Fruit fly (Drosophila melanogaster): ENCODE results near the gene CG7135.
A peak's percentile ranks its signal among the peaks of the same experiment; 100 is the strongest.

Gene CG7135

DNA sequence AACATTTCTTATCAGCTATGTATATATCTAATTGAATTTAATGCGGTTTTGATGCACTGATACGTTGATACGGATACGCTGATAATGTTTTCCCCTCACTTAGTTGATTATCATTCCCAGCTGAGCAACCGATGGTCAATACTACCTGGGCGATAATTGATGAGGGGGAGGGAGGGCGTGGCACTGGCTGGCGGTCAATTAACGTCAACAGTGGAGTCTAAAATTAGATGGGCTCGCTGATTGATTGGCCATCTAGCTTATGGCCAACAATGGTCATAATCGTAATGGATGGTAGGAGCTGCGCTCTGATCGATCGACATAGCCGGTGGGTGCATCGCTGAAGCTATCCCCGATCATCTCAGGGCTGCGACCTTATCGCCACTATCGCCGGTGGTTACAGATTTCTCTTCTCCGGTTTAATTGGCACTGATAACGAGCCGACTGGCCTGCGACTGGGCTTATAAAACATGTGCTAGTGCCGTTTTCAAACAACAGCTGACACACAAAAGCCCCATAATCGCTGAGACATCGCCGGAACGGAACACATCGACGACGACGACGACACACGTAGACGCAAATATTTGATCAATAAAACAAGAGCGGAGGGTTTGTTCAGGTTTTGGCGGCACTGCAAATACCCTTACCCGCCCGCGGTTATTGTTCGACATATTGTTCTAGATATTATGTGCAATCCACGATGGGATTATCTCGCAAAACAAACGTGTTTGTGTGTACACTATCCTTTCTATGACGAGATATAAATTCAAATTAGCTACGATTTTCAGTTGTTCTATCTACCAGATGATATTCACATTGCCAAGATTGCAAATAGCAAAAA, 19.7 kb upstream of the CG7135 start:
- TF ChIP-seq CG4496 (GFP tag; IDR thresholded peaks at IDR 0.05), result no peak
- TF ChIP-seq CG8159 (tag; optimal IDR thresholded peaks at IDR 0.05), result no peak
- peak; percentile 35; the same call in 1 of the 2 replicates for TF ChIP-seq CG32121 (GFP tag; IDR thresholded peaks at IDR 0.05)
- no peak for TF ChIP-seq CG17806 (tag; optimal IDR thresholded peaks at IDR 0.05)

DNA sequence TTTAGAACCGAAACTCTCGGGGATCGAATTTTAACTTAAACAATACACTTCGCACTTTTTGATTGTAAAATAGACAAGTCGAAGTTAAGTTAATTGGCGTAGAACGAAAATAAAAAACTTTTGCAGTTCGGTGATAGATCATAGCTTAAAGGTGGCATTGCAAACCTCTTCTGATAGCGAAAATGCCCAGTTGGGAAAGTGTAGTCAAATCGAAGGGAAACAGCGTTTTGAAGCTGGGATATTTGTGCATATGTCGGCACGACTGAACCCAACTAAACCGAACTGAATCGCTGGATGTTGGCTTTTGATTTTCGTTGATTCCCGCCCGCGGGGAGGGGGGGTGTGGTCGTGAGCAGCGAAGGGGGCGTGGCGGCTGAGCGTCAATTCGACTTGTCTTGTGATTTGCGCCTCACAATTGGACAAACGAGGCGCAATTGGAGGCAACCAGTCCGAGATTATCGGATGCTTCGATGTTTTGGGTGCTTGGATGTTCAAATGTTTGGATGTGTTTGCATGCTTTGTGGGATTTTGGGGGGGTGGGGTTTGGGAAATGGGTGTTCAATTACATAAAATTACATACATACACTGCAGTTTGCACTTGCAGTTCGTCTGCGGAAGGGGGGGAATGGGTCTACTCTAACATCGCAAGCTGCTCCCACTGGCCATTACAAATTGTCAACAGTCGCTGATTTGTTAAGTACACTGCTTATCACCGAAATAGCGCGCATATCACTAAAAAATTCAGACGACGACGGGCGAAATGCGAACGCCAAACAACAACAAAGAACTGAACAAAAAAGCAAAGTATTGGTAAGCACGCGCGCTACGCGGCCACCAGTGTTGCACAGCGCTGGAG, 18.6 kb upstream of the CG7135 start:
- TF ChIP-seq CG32121 (GFP tag; IDR thresholded peaks at IDR 0.05) (0 out of 2 replicates have a peak, but pooled peaks have one; percentile 24), D1 (tag; optimal IDR thresholded peaks at IDR 0.05) (no peak), CG8301 (tag; optimal IDR thresholded peaks at IDR 0.05) (no peak), CG12605 (GFP tag; IDR thresholded peaks at IDR 0.05) (no peak)

dm6 chrX:18085470-18085797, 18.0 kb upstream of the CG7135 start, which contains the start of gene Ada3:
Gene Ada3, plus strand, starts transcription at chrX:18085761.
- TF ChIP-seq Ets98B (GFP tag; IDR thresholded peaks at IDR 0.05), result peak; percentile 66
- TF ChIP-seq D1 (tag; optimal IDR thresholded peaks at IDR 0.05), result no peak
- TF ChIP-seq gl (tag; optimal IDR thresholded peaks at IDR 0.05), result no peak
- 0 out of 2 replicates have a peak, but pooled peaks have one; percentile 22 for TF ChIP-seq CG12605 (GFP tag; IDR thresholded peaks at IDR 0.05)
- peak; percentile 73 for TF ChIP-seq CG14655 (GFP tag; optimal IDR thresholded peaks at IDR 0.05)
- peak; percentile 18 for TF ChIP-seq CG13204 (GFP tag; optimal IDR thresholded peaks at IDR 0.05)
- TF ChIP-seq CG4496 (GFP tag; IDR thresholded peaks at IDR 0.05), result peak; percentile 77
- TF ChIP-seq CG8301 (tag; optimal IDR thresholded peaks at IDR 0.05), result peak; percentile 60
- TF ChIP-seq CG8159 (tag; optimal IDR thresholded peaks at IDR 0.05), result peak; percentile 72
- TF ChIP-seq CG10348 (GFP tag; IDR thresholded peaks at IDR 0.05), result no peak
- peak; percentile 74 for TF ChIP-seq CG15710 (tag; optimal IDR thresholded peaks at IDR 0.05)
- no peak for TF ChIP-seq EcR (GFP tag; optimal IDR thresholded peaks at IDR 0.05)
- peak; percentile 62 for TF ChIP-seq Pif1A (GFP tag; optimal IDR thresholded peaks at IDR 0.05)
- peak; percentile 30; the same call in 1 of the 2 replicates for TF ChIP-seq rn (GFP tag; IDR thresholded peaks at IDR 0.05)
- TF ChIP-seq Snoo (tag; optimal IDR thresholded peaks at IDR 0.05), result peak; percentile 70
- TF ChIP-seq CG9948 (tag; optimal IDR thresholded peaks at IDR 0.05), result peak; percentile 71
- TF ChIP-seq CG32121 (GFP tag; IDR thresholded peaks at IDR 0.05), result 0 out of 2 replicates have a peak, but pooled peaks have one; percentile 27
- TF ChIP-seq fd96Ca (GFP tag; IDR thresholded peaks at IDR 0.05), result peak; percentile 59; the same call in 2 of the 3 replicates
- peak; percentile 48 for TF ChIP-seq CG34367 (tag; optimal IDR thresholded peaks at IDR 0.05)
- TF ChIP-seq CG17806 (tag; optimal IDR thresholded peaks at IDR 0.05), result peak; percentile 57
- TF ChIP-seq Pif1B (GFP tag; optimal IDR thresholded peaks at IDR 0.05), result peak; percentile 36

dm6 chrX:18088432-18088831, 15.0 kb upstream of the CG7135 start, which contains the start of gene CG7536:
Gene CG7536, minus strand, starts transcription at chrX:18088532.
- TF ChIP-seq EcR (GFP tag; optimal IDR thresholded peaks at IDR 0.05), result no peak

- TF ChIP-seq CG8301 (tag; optimal IDR thresholded peaks at IDR 0.05), result no peak
- TF ChIP-seq gl (tag; optimal IDR thresholded peaks at IDR 0.05), result no peak
- TF ChIP-seq Pif1B (GFP tag; optimal IDR thresholded peaks at IDR 0.05), result no peak
- no peak for TF ChIP-seq Pif1A (GFP tag; optimal IDR thresholded peaks at IDR 0.05)
- TF ChIP-seq CG13204 (GFP tag; optimal IDR thresholded peaks at IDR 0.05), result no peak
- no peak for TF ChIP-seq CG10348 (GFP tag; IDR thresholded peaks at IDR 0.05)
- no peak for TF ChIP-seq CG9948 (tag; optimal IDR thresholded peaks at IDR 0.05)
- TF ChIP-seq Ets98B (GFP tag; IDR thresholded peaks at IDR 0.05), result no peak
- TF ChIP-seq fd96Ca (GFP tag; IDR thresholded peaks at IDR 0.05), result no peak
Observed at dm6 chrX:18090333-18090732, 13.1 kb upstream of the CG7135 start, which contains the start of gene Swt1. Gene Swt1, minus strand, starts transcription at chrX:18090509.

DNA sequence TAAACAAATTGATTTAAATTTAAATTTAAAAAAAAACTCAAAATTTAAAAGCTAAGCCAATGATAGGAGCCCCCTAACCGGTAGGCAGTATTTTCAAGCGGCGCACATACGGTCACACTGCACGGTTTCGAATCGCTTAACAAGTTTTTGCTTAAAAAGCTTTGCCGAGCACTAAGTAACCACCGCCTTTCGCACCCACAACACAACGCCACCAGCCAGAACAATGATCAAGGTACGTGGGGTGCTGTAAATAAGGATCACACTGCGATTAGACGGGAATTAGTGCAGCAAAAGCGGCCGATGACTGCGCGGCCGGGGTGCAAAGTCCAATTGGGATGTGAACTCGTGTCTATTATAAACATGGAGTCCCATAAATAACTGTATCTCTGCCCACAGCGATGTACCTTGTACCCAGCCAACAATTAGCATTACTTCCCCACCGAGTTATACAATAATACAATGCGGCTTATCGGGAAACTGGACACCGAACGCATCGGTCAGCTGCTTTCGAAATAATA, 12.2 kb upstream of the CG7135 start, which contains the start of gene scu:
Gene scu, plus strand, starts transcription at position 101 of the 518 bp plus-strand sequence.
- no peak for TF ChIP-seq D1 (tag; optimal IDR thresholded peaks at IDR 0.05)
- TF ChIP-seq rn (GFP tag; IDR thresholded peaks at IDR 0.05), result no peak
- TF ChIP-seq CG14655 (GFP tag; optimal IDR thresholded peaks at IDR 0.05), result peak; percentile 79
- peak; percentile 50 for TF ChIP-seq CG17806 (tag; optimal IDR thresholded peaks at IDR 0.05)
- TF ChIP-seq CG32121 (GFP tag; IDR thresholded peaks at IDR 0.05), result peak; percentile 52; the same call in 1 of the 2 replicates
- peak; percentile 67 for TF ChIP-seq Ets98B (GFP tag; IDR thresholded peaks at IDR 0.05)
- TF ChIP-seq CG9948 (tag; optimal IDR thresholded peaks at IDR 0.05), result peak; percentile 29
- TF ChIP-seq CG15710 (tag; optimal IDR thresholded peaks at IDR 0.05), result peak; percentile 37
- peak; percentile 73 for TF ChIP-seq CG34367 (tag; optimal IDR thresholded peaks at IDR 0.05)
- TF ChIP-seq CG8159 (tag; optimal IDR thresholded peaks at IDR 0.05), result peak; percentile 59
- no peak for TF ChIP-seq CG10348 (GFP tag; IDR thresholded peaks at IDR 0.05)
- TF ChIP-seq gl (tag; optimal IDR thresholded peaks at IDR 0.05), result peak; percentile 95
- TF ChIP-seq CG12605 (GFP tag; IDR thresholded peaks at IDR 0.05), result peak; percentile 81; the same call in 1 of the 2 replicates
- peak; percentile 79 for TF ChIP-seq Pif1A (GFP tag; optimal IDR thresholded peaks at IDR 0.05)
- TF ChIP-seq fd96Ca (GFP tag; IDR thresholded peaks at IDR 0.05), result peak; percentile 55; the same call in 1 of the 3 replicates
- peak; percentile 83 for TF ChIP-seq Pif1B (GFP tag; optimal IDR thresholded peaks at IDR 0.05)
- TF ChIP-seq EcR (GFP tag; optimal IDR thresholded peaks at IDR 0.05), result peak; percentile 42
- TF ChIP-seq Snoo (tag; optimal IDR thresholded peaks at IDR 0.05), result peak; percentile 58
- TF ChIP-seq CG4496 (GFP tag; IDR thresholded peaks at IDR 0.05), result peak; percentile 79
- TF ChIP-seq CG13204 (GFP tag; optimal IDR thresholded peaks at IDR 0.05), result peak; percentile 83
- peak; percentile 70 for TF ChIP-seq CG8301 (tag; optimal IDR thresholded peaks at IDR 0.05)
